Worm (Caenorhabditis elegans): ENCODE results near the gene nspb-9.
"Not testable (repeated sequence)": the region's sequence is repeated elsewhere in the genome, so short reads cannot be mapped to it uniquely, and the experiment has no call there.

DNA sequence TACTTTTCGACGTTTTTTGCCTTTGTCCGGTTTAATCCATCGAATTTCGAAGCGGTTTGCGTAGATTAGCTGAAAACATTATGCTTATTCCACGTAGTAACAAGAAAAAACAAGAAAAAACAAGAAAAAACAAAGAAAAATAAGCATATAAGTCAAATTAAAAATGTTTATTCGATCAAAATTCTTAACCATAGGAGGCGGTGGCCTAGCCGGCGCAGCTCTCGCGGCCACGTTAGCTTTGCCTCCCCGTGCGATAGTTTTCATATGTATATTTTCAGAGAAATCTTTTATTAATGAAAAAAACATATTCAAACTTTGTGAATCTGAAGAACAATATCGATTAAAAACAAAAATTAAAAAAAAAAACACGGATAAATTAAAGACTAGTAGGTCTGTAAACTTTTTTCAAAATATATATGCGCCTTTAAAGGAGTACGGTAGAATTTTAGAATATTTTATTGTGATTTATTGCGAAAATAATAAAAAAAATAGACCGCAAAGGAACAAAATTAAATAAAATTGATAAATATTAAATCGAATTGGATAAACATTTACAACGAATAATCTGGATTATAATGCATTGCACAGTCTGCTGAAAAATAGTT is 16.8 kb upstream of the nspb-9 start:
- not testable (repeated sequence) for TF ChIP-seq elt-1 (tag; optimal IDR thresholded peaks at IDR 0.05); nhr-11 (tag; optimal IDR thresholded peaks at IDR 0.05); unc-62 (GFP tag; optimal IDR thresholded peaks at IDR 0.05); fos-1 (tag; optimal IDR thresholded peaks at IDR 0.05); egl-27 (tag; optimal IDR thresholded peaks at IDR 0.05); ceh-82 (tag; optimal IDR thresholded peaks at IDR 0.05); lin-39 (tag; optimal IDR thresholded peaks at IDR 0.05); snpc-4 (tag; optimal IDR thresholded peaks at IDR 0.05); elt-3 (tag; optimal IDR thresholded peaks at IDR 0.05); unc-39 (tag; optimal IDR thresholded peaks at IDR 0.05)
- TF ChIP-seq lsy-2 (tag; optimal IDR thresholded peaks at IDR 0.05): peak; percentile 16 to 93

Data from whole organism, L2 larva.